Fruit fly (Drosophila melanogaster) whole organism, embryonic: Measurements from ENCODE around the gene CG32832.

Experiments used
- CG7786 ChIP-seq: fragments of 200-800 bp; sonication (Bioruptor generic); optimal IDR thresholded peaks from 2 replicates; lab custom pipeline; 2016; ENCODE audit warnings: missing biosample characterization, missing genetic modification characterization
- CG8290 ChIP-seq, 3 experiments: fragments of 200-800 bp; sonication (Bioruptor generic); optimal IDR thresholded peaks; 2 replicates each; lab custom pipeline; 2016 to 2019; ENCODE audit warnings: missing biosample characterization in 3 of 3, missing genetic modification characterization in 3 of 3, mild to moderate bottlenecking in 2 of 3, moderate library complexity in 1 of 3
- CkIIα-i1 ChIP-seq: fragments of 200-800 bp; sonication (Bioruptor generic); IDR thresholded peaks from 2 replicates; pipeline ENCODE4 v1.3.6; 2022; ENCODE audit warnings: missing biosample characterization, missing genetic modification characterization
- Mes4 ChIP-seq: fragments of 200-800 bp; sonication (Bioruptor generic); optimal IDR thresholded peaks from 2 replicates; lab custom pipeline; 2016; ENCODE audit warnings: missing biosample characterization, missing genetic modification characterization
- ash1 ChIP-seq: fragments of 200-800 bp; sonication (Bioruptor generic); optimal IDR thresholded peaks from 2 replicates; lab custom pipeline; 2018; ENCODE audit warnings: missing biosample characterization, mild to moderate bottlenecking, missing genetic modification characterization
- corto ChIP-seq: fragments of 200-800 bp; sonication (Bioruptor generic); optimal IDR thresholded peaks from 2 replicates; lab custom pipeline; 2016; ENCODE audit warnings: missing biosample characterization, mild to moderate bottlenecking, missing genetic modification characterization, moderate library complexity
- kay ChIP-seq: fragments of 200-800 bp; sonication (Bioruptor generic); optimal IDR thresholded peaks from 2 replicates; lab custom pipeline; 2016; ENCODE audit warnings: missing biosample characterization, missing genetic modification characterization
- twi ChIP-seq: fragments of 200-800 bp; optimal IDR thresholded peaks from 2 replicates; lab custom pipeline; 2019; ENCODE audit warnings: missing biosample characterization, mild to moderate bottlenecking, missing genetic modification characterization, moderate library complexity

dm6 chr2L:16882871-16883849, 4.1 kb upstream of the CG32832 start:
- TF ChIP-seq twi (tag; lab: Kevin White, UChicago) (no peak), ash1 (GFP tag; lab: Kevin White, UChicago) (no peak), corto (no peak), CG8290 (GFP tag; optimal IDR thresholded peaks at IDR 0.05; lab: Kevin White, UChicago) (no peak), CG8290 (tag; optimal IDR thresholded peaks at IDR 0.05; lab: Kevin White, UChicago) (no peak), CkIIα-i1 (GFP tag; lab: Robert Waterston, UW) (no peak), kay (GFP tag; lab: Kevin White, UChicago) (no peak), Mes4 (no peak), CG7786 (GFP tag; lab: Kevin White, UChicago) (no peak)
